Worm (Caenorhabditis elegans) whole organism, L3 larva: ENCODE measurements around the gene spig-9.

Experiments used
- R02D3.7 ChIP-seq: fragments of 150-350 bp; optimal IDR thresholded peaks from 2 replicates; lab custom pipeline; 2014; ENCODE audit warnings: missing biosample characterization, missing genetic modification characterization
- ZK546.5 ChIP-seq: sonication (generic microtip); optimal IDR thresholded peaks from 2 replicates; lab custom pipeline; 2017; ENCODE audit warnings: missing biosample characterization, missing genetic modification characterization
- aly-2 ChIP-seq: fragments of 150-350 bp; optimal IDR thresholded peaks from 2 replicates; lab custom pipeline; 2014; ENCODE audit warnings: missing biosample characterization, missing genetic modification characterization
- ama-1 ChIP-seq: fragments of 150-350 bp; optimal IDR thresholded peaks from 2 replicates; lab custom pipeline; 2018
- ceh-16 ChIP-seq: sonication (generic microtip); optimal IDR thresholded peaks from 2 replicates; lab custom pipeline; 2017; ENCODE audit warnings: missing biosample characterization, missing genetic modification characterization
- ceh-28 ChIP-seq: fragments of 150-350 bp; optimal IDR thresholded peaks from 2 replicates; lab custom pipeline; 2014; ENCODE audit warnings: missing biosample characterization, missing genetic modification reagents, missing genetic modification characterization
- ceh-82 ChIP-seq: fragments of 150-350 bp; optimal IDR thresholded peaks from 2 replicates; lab custom pipeline; 2014; ENCODE audit warnings: missing biosample characterization, missing genetic modification characterization
- ceh-9 ChIP-seq: sonication (generic microtip); optimal IDR thresholded peaks from 2 replicates; lab custom pipeline; 2018; ENCODE audit warnings: missing biosample characterization, missing genetic modification characterization
- daf-12 ChIP-seq: fragments of 150-350 bp; optimal IDR thresholded peaks from 2 replicates; lab custom pipeline; 2014; ENCODE audit warnings: missing biosample characterization, missing genetic modification reagents, missing genetic modification characterization
- egl-27 ChIP-seq: sonication (generic microtip); optimal IDR thresholded peaks from 4 replicates; lab custom pipeline; 2017; ENCODE audit warnings: missing biosample characterization, missing genetic modification reagents, missing genetic modification characterization
- egl-5 ChIP-seq: fragments of 150-350 bp; optimal IDR thresholded peaks from 2 replicates; lab custom pipeline; 2017; ENCODE audit warnings: missing biosample characterization, missing genetic modification reagents, missing genetic modification characterization, inconsistent platforms
- elt-1 ChIP-seq: fragments of 150-350 bp; optimal IDR thresholded peaks from 2 replicates; lab custom pipeline; 2014; ENCODE audit warnings: missing biosample characterization, missing genetic modification characterization
- elt-2 ChIP-seq: sonication (generic microtip); optimal IDR thresholded peaks from 2 replicates; lab custom pipeline; 2016; ENCODE audit warnings: missing genetic modification reagents, mild to moderate bottlenecking, missing genetic modification characterization, missing compliant biosample characterization
- elt-3 ChIP-seq, 3 experiments: fragments of 150-350 bp in 1 of 3; sonication (generic microtip) in 2 of 3; optimal IDR thresholded peaks; 2 replicates in 2 of 3; 4 replicates in 1 of 3; lab custom pipeline; 2014 to 2017; ENCODE audit warnings: missing biosample characterization in 3 of 3, missing genetic modification characterization in 3 of 3
- eor-1 ChIP-seq, 2 experiments: fragments of 150-350 bp; optimal IDR thresholded peaks; 2 replicates each; lab custom pipeline; 2014 to 2018; ENCODE audit warnings: missing biosample characterization in 2 of 2, missing genetic modification characterization in 2 of 2
- fkh-10 ChIP-seq: sonication (generic microtip); optimal IDR thresholded peaks from 2 replicates; lab custom pipeline; 2017; ENCODE audit warnings: missing biosample characterization, missing genetic modification reagents, missing genetic modification characterization
- fkh-2 ChIP-seq: fragments of 150-350 bp; optimal IDR thresholded peaks from 2 replicates; lab custom pipeline; 2014; ENCODE audit warnings: missing biosample characterization, missing genetic modification reagents, missing genetic modification characterization
- fos-1 ChIP-seq: fragments of 150-350 bp; optimal IDR thresholded peaks from 2 replicates; lab custom pipeline; 2014; ENCODE audit warnings: missing biosample characterization, missing genetic modification characterization
- hmg-11 ChIP-seq: sonication (generic microtip); optimal IDR thresholded peaks from 2 replicates; lab custom pipeline; 2016; ENCODE audit warnings: missing genetic modification characterization, missing compliant biosample characterization
- jun-1 ChIP-seq: fragments of 150-350 bp; optimal IDR thresholded peaks from 2 replicates; lab custom pipeline; 2014; ENCODE audit warnings: missing biosample characterization, missing genetic modification reagents, missing genetic modification characterization
- lin-15B ChIP-seq: fragments of 150-350 bp; optimal IDR thresholded peaks from 2 replicates; lab custom pipeline; 2014; ENCODE audit warnings: missing biosample characterization, missing genetic modification characterization
- lin-39 ChIP-seq: fragments of 150-350 bp; optimal IDR thresholded peaks from 2 replicates; lab custom pipeline; 2018; ENCODE audit warnings: missing biosample characterization, missing genetic modification reagents, missing genetic modification characterization
- lsy-12 ChIP-seq: sonication (generic microtip); optimal IDR thresholded peaks from 2 replicates; lab custom pipeline; 2016; ENCODE audit warnings: mild to moderate bottlenecking, missing genetic modification characterization, missing compliant biosample characterization
- mdl-1 ChIP-seq: fragments of 150-350 bp; optimal IDR thresholded peaks from 2 replicates; lab custom pipeline; 2014; ENCODE audit warnings: missing biosample characterization, missing genetic modification characterization
- mml-1 ChIP-seq: fragments of 150-350 bp; sonication (generic microtip); optimal IDR thresholded peaks from 3 replicates; lab custom pipeline; 2014; ENCODE audit warnings: missing biosample characterization, missing genetic modification characterization
- nfya-1 ChIP-seq: sonication (generic microtip); optimal IDR thresholded peaks from 2 replicates; lab custom pipeline; 2017; ENCODE audit warnings: missing genetic modification characterization, mild to moderate bottlenecking, missing compliant biosample characterization, antibody characterized with exemption, moderate library complexity; ENCODE audit not compliant: insufficient read depth
- nhr-11 ChIP-seq: fragments of 150-350 bp; optimal IDR thresholded peaks from 2 replicates; lab custom pipeline; 2014; ENCODE audit warnings: missing biosample characterization, missing genetic modification characterization
- nhr-23 ChIP-seq: fragments of 150-350 bp; optimal IDR thresholded peaks from 2 replicates; lab custom pipeline; 2014; ENCODE audit warnings: missing biosample characterization, missing genetic modification reagents, missing genetic modification characterization
- nhr-237 ChIP-seq: fragments of 150-350 bp; optimal IDR thresholded peaks from 2 replicates; lab custom pipeline; 2014; ENCODE audit warnings: missing biosample characterization, missing genetic modification characterization
- nhr-25 ChIP-seq: sonication (generic microtip); optimal IDR thresholded peaks from 2 replicates; lab custom pipeline; 2017; ENCODE audit warnings: missing biosample characterization, missing genetic modification characterization
- nhr-28 ChIP-seq: fragments of 150-350 bp; optimal IDR thresholded peaks from 2 replicates; lab custom pipeline; 2014; ENCODE audit warnings: missing biosample characterization, missing genetic modification characterization
- nhr-43 ChIP-seq: sonication (generic microtip); optimal IDR thresholded peaks from 2 replicates; lab custom pipeline; 2016; ENCODE audit warnings: mild to moderate bottlenecking, missing genetic modification characterization, missing compliant biosample characterization; ENCODE audit not compliant: poor library complexity, severe bottlenecking
- nhr-67 ChIP-seq: fragments of 150-350 bp; optimal IDR thresholded peaks from 2 replicates; lab custom pipeline; 2014; ENCODE audit warnings: missing biosample characterization, missing genetic modification characterization
- nhr-77 ChIP-seq: fragments of 150-350 bp; optimal IDR thresholded peaks from 2 replicates; lab custom pipeline; 2014; ENCODE audit warnings: missing biosample characterization, missing genetic modification characterization
- pha-4 ChIP-seq: fragments of 150-350 bp; optimal IDR thresholded peaks from 2 replicates; lab custom pipeline; 2014; ENCODE audit warnings: missing biosample characterization, missing genetic modification reagents, missing genetic modification characterization
- pqm-1 ChIP-seq: fragments of 150-350 bp; optimal IDR thresholded peaks from 2 replicates; lab custom pipeline; 2017; ENCODE audit warnings: missing biosample characterization, missing genetic modification characterization, inconsistent platforms
- sea-2 ChIP-seq: fragments of 150-350 bp; sonication (generic microtip); optimal IDR thresholded peaks from 4 replicates; lab custom pipeline; 2014; ENCODE audit warnings: missing biosample characterization, missing genetic modification reagents, missing genetic modification characterization
- skn-1 ChIP-seq: fragments of 150-350 bp; optimal IDR thresholded peaks from 2 replicates; lab custom pipeline; 2014; ENCODE audit warnings: missing biosample characterization, missing genetic modification characterization
- snpc-4 ChIP-seq: fragments of 150-350 bp; optimal IDR thresholded peaks from 2 replicates; lab custom pipeline; 2014; ENCODE audit warnings: missing biosample characterization, missing genetic modification characterization
- tbx-2 ChIP-seq: sonication (generic microtip); optimal IDR thresholded peaks from 2 replicates; lab custom pipeline; 2016; ENCODE audit warnings: mild to moderate bottlenecking, missing genetic modification characterization, missing compliant biosample characterization
- unc-39 ChIP-seq: sonication (generic microtip); optimal IDR thresholded peaks from 4 replicates; lab custom pipeline; 2017; ENCODE audit warnings: missing biosample characterization, missing genetic modification characterization
- unc-62 ChIP-seq: fragments of 150-350 bp; sonication (generic microtip); optimal IDR thresholded peaks from 4 replicates; lab custom pipeline; 2014; ENCODE audit warnings: missing biosample characterization, missing genetic modification reagents, missing genetic modification characterization
- zag-1 ChIP-seq: fragments of 150-350 bp; optimal IDR thresholded peaks from 2 replicates; lab custom pipeline; 2014; ENCODE audit warnings: missing biosample characterization, missing genetic modification characterization
- ztf-11 ChIP-seq: fragments of 150-350 bp; optimal IDR thresholded peaks from 2 replicates; lab custom pipeline; 2014; ENCODE audit warnings: missing biosample characterization, missing genetic modification characterization
- ztf-4 ChIP-seq: fragments of 150-350 bp; optimal IDR thresholded peaks from 2 replicates; lab custom pipeline; 2014; ENCODE audit warnings: missing biosample characterization, missing genetic modification characterization

Gene spig-9

ce11 chrV:13656346-13657254, 44.9 kb upstream of the spig-9 start:
- TF ChIP-seq snpc-4 (tag; lab: Kevin White, UChicago) (no peak), nhr-43 (tag; lab: Kevin White, UChicago) (peak; percentile 91), hmg-11 (no peak), ceh-9 (tag; lab: Kevin White, UChicago) (no peak), nhr-67 (tag; lab: Kevin White, UChicago) (no peak), nhr-77 (no peak), zag-1 (tag; lab: Kevin White, UChicago) (no peak), nhr-25 (tag; lab: Kevin White, UChicago) (peak; percentile 98), sea-2 (no peak), ceh-28 (tag; lab: Kevin White, UChicago) (peak; percentile 45), ztf-4 (no peak), fos-1 (tag; lab: Kevin White, UChicago) (no peak), eor-1 (tag; optimal IDR thresholded peaks at IDR 0.05; lab: Kevin White, UChicago) (no peak), pqm-1 (tag; lab: Kevin White, UChicago) (peak; percentile 77), elt-3 (tag; optimal IDR thresholded peaks at IDR 0.05; lab: Kevin White, UChicago) (peak in 1 of 3 experiments; percentile 79), tbx-2 (tag; lab: Kevin White, UChicago) (peak; percentile 24), pha-4 (tag; lab: Kevin White, UChicago) (peak; percentile 52), lin-39 (tag; lab: Kevin White, UChicago) (peak; percentile 47), unc-39 (tag; lab: Kevin White, UChicago) (no peak), daf-12 (tag; lab: Kevin White, UChicago) (no peak), mdl-1 (no peak), fkh-10 (GFP tag; lab: Kevin White, UChicago) (no peak), unc-62 (peak; percentile 95), egl-27 (tag; lab: Kevin White, UChicago) (peak; percentile 25), nhr-237 (tag; lab: Kevin White, UChicago) (no peak), nfya-1 (tag; lab: Kevin White, UChicago) (peak; percentile 39), egl-5 (tag; lab: Kevin White, UChicago) (no peak), aly-2 (tag; lab: Kevin White, UChicago) (no peak), nhr-11 (no peak), lsy-12 (tag; lab: Kevin White, UChicago) (peak; percentile 69), elt-2 (peak; percentile 95), jun-1 (tag; lab: Kevin White, UChicago) (peak; percentile 52), R02D3.7 (peak; percentile 23), nhr-23 (tag; lab: Kevin White, UChicago) (peak; percentile 94), nhr-28 (tag; lab: Kevin White, UChicago) (peak; percentile 45), ceh-82 (tag; lab: Kevin White, UChicago) (no peak), mml-1 (tag; lab: Kevin White, UChicago) (no peak), ceh-16 (no peak), ZK546.5 (tag; lab: Kevin White, UChicago) (no peak), skn-1 (tag; lab: Kevin White, UChicago) (no peak), ama-1 (lab: Kevin White, UChicago) (peak; percentile 95)

ce11 chrV:13655202-13655764, 43.6 kb upstream of the spig-9 start:
- TF ChIP-seq R02D3.7 (peak; percentile 14), nfya-1 (tag; lab: Kevin White, UChicago) (peak; percentile 80), unc-39 (tag; lab: Kevin White, UChicago) (no peak), mdl-1 (peak; percentile 11), snpc-4 (tag; lab: Kevin White, UChicago) (peak; percentile 37), hmg-11 (peak; percentile 47), lin-39 (tag; lab: Kevin White, UChicago) (peak; percentile 70), fkh-2 (tag; lab: Kevin White, UChicago) (no peak), ztf-11 (tag; lab: Kevin White, UChicago) (no peak), ztf-4 (no peak), ama-1 (lab: Kevin White, UChicago) (peak; percentile 63), elt-1 (tag; lab: Kevin White, UChicago) (peak; percentile 61), nhr-43 (tag; lab: Kevin White, UChicago) (peak; percentile 75), tbx-2 (tag; lab: Kevin White, UChicago) (peak; percentile 9), pha-4 (tag; lab: Kevin White, UChicago) (peak; percentile 83), fkh-10 (GFP tag; lab: Kevin White, UChicago) (peak; percentile 51), nhr-11 (peak; percentile 22), nhr-28 (tag; lab: Kevin White, UChicago) (peak; percentile 21), elt-2 (peak; percentile 28), unc-62 (peak; percentile 24), lsy-12 (tag; lab: Kevin White, UChicago) (peak; percentile 52), nhr-25 (tag; lab: Kevin White, UChicago) (peak; percentile 81), ceh-9 (tag; lab: Kevin White, UChicago) (no peak), nhr-23 (tag; lab: Kevin White, UChicago) (peak; percentile 84), eor-1 (tag; optimal IDR thresholded peaks at IDR 0.05; lab: Kevin White, UChicago) (no peak), egl-5 (tag; lab: Kevin White, UChicago) (peak; percentile 70), elt-3 (tag; optimal IDR thresholded peaks at IDR 0.05; lab: Kevin White, UChicago) (no peak), ceh-28 (tag; lab: Kevin White, UChicago) (peak; percentile 51), pqm-1 (tag; lab: Kevin White, UChicago) (peak; percentile 1), lin-15B (peak; percentile 61), jun-1 (tag; lab: Kevin White, UChicago) (peak; percentile 7)
- TF ChIP-seq, all 47 proteins: peak for 24
